Worm (Caenorhabditis elegans) whole organism, L2 larva: ENCODE results near the gene amt-4.

Experiments used
- aly-2 ChIP-seq: fragments of 150-350 bp; optimal IDR thresholded peaks from 2 replicates; lab custom pipeline; 2014; ENCODE audit warnings: missing biosample characterization, missing genetic modification characterization
- crh-2 ChIP-seq: sonication (generic microtip); optimal IDR thresholded peaks from 2 replicates; lab custom pipeline; 2017; ENCODE audit warnings: missing biosample characterization, missing genetic modification characterization
- lin-13 ChIP-seq: fragments of 150-350 bp; optimal IDR thresholded peaks from 2 replicates; lab custom pipeline; 2014; ENCODE audit warnings: missing biosample characterization, missing genetic modification reagents, missing genetic modification characterization
- unc-39 ChIP-seq: fragments of 150-350 bp; optimal IDR thresholded peaks from 2 replicates; lab custom pipeline; 2014; ENCODE audit warnings: missing biosample characterization, missing genetic modification characterization

DNA sequence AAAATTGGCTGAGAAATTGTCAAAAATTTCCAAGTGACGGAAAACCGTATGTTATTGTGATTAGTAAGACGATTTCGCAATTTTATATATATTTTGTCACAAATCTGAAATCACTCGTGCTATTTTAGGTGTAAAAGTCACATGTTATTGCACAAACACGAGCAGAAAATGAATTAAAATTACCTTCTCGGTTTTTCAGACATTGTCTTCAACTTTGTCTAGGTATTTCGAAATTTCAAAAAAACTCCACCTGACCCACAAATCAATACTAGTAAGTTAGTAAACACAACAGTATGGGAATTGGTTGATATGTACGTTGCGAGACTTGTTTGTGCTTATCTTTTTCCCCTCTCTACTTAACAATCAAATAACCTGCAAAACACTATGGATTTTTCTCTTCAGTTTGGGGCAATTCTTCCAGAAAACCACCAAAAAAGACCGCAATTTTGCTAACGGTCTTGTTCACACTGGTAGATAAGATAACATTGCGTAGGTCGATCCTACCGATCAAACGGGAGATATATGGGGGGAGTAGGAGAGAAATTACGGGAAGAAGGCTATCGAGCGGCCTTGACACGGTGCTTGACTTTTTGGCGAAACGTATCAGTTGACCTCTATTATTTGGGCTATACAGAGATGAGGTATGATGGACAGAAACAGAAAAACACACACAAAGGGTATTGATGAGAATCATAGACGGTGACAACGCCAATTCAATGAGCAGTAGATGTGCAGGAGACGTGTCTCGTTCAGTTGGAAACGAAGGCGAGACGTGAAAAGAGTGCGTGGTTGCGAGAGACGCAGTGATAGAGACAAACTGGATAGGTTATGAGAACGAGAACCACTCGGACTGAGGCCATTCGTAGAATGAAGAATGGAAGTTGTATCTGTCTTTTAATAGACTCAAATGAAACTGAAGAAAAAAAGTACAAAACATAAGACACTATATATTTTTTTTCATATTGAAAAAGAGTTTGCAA, 43.0 kb upstream of the amt-4 start, which contains the start of gene C07A12.7:
- no peak for TF ChIP-seq crh-2 (tag; lab: Kevin White, UChicago)
- TF ChIP-seq aly-2 (tag; lab: Kevin White, UChicago) = no peak
- TF ChIP-seq lin-13 (GFP tag; lab: Kevin White, UChicago) = no peak
- TF ChIP-seq unc-39 (tag; lab: Kevin White, UChicago) = no peak
